Fruit fly (Drosophila melanogaster) whole organism, embryonic: ENCODE measurements around the gene CG31910.

Source experiments
- Bdp1 ChIP-seq: fragments of 200-800 bp; sonication (Bioruptor generic); optimal IDR thresholded peaks from 3 replicates; lab custom pipeline; 2016; ENCODE audit warnings: missing biosample characterization, missing genetic modification characterization
- Bgb ChIP-seq: fragments of 200-800 bp; sonication (Bioruptor generic); IDR thresholded peaks from 2 replicates; pipeline ENCODE4 v1.3.6; 2022; ENCODE audit warnings: missing biosample characterization, missing genetic modification characterization; ENCODE audit not compliant: partially characterized antibody
- Blimp-1 ChIP-seq: fragments of 200-800 bp; sonication (Bioruptor generic); optimal IDR thresholded peaks from 3 replicates; lab custom pipeline; 2018; ENCODE audit warnings: missing biosample characterization, missing genetic modification characterization, mild to moderate bottlenecking, moderate library complexity, missing genetic modification reagents
- CG12299 ChIP-seq: fragments of 200-800 bp; sonication (Bioruptor generic); optimal IDR thresholded peaks from 2 replicates; lab custom pipeline; 2018; ENCODE audit warnings: missing biosample characterization, mild to moderate bottlenecking, missing genetic modification characterization
- CG15073 ChIP-seq: fragments of 200-800 bp; sonication (Bioruptor generic); optimal IDR thresholded peaks from 2 replicates; lab custom pipeline; 2016; ENCODE audit warnings: missing biosample characterization, missing genetic modification characterization
- CG17359 ChIP-seq: fragments of 200-800 bp; sonication (Bioruptor generic); optimal IDR thresholded peaks from 3 replicates; lab custom pipeline; 2018; ENCODE audit warnings: missing biosample characterization, mild to moderate bottlenecking, missing genetic modification characterization, moderate library complexity
- CG3281 ChIP-seq: fragments of 200-800 bp; sonication (Bioruptor generic); optimal IDR thresholded peaks from 3 replicates; lab custom pipeline; 2017; ENCODE audit warnings: missing biosample characterization, mild to moderate bottlenecking, missing genetic modification characterization
- CG3847 ChIP-seq: fragments of 200-800 bp; sonication (Bioruptor generic); IDR thresholded peaks from 2 replicates; pipeline ENCODE4 v1.3.6; 2022; ENCODE audit warnings: missing biosample characterization, missing genetic modification characterization
- CG42726 ChIP-seq: fragments of 200-800 bp; sonication (Bioruptor generic); IDR thresholded peaks from 2 replicates; pipeline ENCODE4 v1.3.6; 2022; ENCODE audit warnings: missing biosample characterization, missing genetic modification characterization; ENCODE audit not compliant: partially characterized antibody
- CG43689 ChIP-seq: fragments of 200-800 bp; sonication (Bioruptor generic); IDR thresholded peaks from 2 replicates; pipeline ENCODE4 v1.3.6; 2022; ENCODE audit warnings: missing biosample characterization, missing genetic modification characterization
- CG4404 ChIP-seq: fragments of 200-800 bp; sonication (Bioruptor generic); IDR thresholded peaks from 2 replicates; pipeline ENCODE4 v1.3.6; 2022; ENCODE audit warnings: missing biosample characterization, missing genetic modification characterization
- CG4730 ChIP-seq: fragments of 200-800 bp; sonication (Bioruptor generic); IDR thresholded peaks from 2 replicates; pipeline ENCODE4 v1.3.6; 2022; ENCODE audit warnings: missing biosample characterization, missing genetic modification characterization
- CG7372 ChIP-seq: fragments of 200-800 bp; sonication (Bioruptor generic); IDR thresholded peaks from 2 replicates; pipeline ENCODE4 v1.3.6; 2022; ENCODE audit warnings: missing biosample characterization, missing genetic modification characterization
- CG8290 ChIP-seq, 3 experiments: fragments of 200-800 bp; sonication (Bioruptor generic); optimal IDR thresholded peaks; 2 replicates each; lab custom pipeline; 2016 to 2019; ENCODE audit warnings: missing biosample characterization in 3 of 3, missing genetic modification characterization in 3 of 3, mild to moderate bottlenecking in 2 of 3, moderate library complexity in 1 of 3
- CG8478 ChIP-seq: fragments of >200 bp; optimal IDR thresholded peaks from 2 replicates; lab custom pipeline; 2018
- CG8765 ChIP-seq: fragments of 200-800 bp; sonication (Bioruptor generic); IDR thresholded peaks from 2 replicates; pipeline ENCODE4 v1.3.6; 2022; ENCODE audit warnings: missing biosample characterization, missing genetic modification characterization
- CG9797 ChIP-seq: fragments of 200-800 bp; sonication (Bioruptor generic); optimal IDR thresholded peaks from 3 replicates; lab custom pipeline; 2018; ENCODE audit warnings: missing biosample characterization, mild to moderate bottlenecking, missing genetic modification characterization
- Hmx ChIP-seq: fragments of 200-800 bp; sonication (Bioruptor generic); optimal IDR thresholded peaks from 2 replicates; lab custom pipeline; 2016; ENCODE audit warnings: missing biosample characterization, missing genetic modification characterization
- Lhr ChIP-seq: fragments of 200-800 bp; sonication (Bioruptor generic); optimal IDR thresholded peaks from 3 replicates; lab custom pipeline; 2017; ENCODE audit warnings: mild to moderate bottlenecking, missing biosample characterization, missing genetic modification reagents, missing genetic modification characterization
- MESR4 ChIP-seq: fragments of 200-800 bp; sonication (Bioruptor generic); optimal IDR thresholded peaks from 2 replicates; lab custom pipeline; 2018; ENCODE audit warnings: missing biosample characterization, mild to moderate bottlenecking, missing genetic modification characterization, moderate library complexity
- Myb ChIP-seq: fragments of 200-800 bp; sonication (Bioruptor generic); optimal IDR thresholded peaks from 2 replicates; lab custom pipeline; 2016; ENCODE audit warnings: missing biosample characterization, missing genetic modification characterization
- NC2β ChIP-seq: fragments of 200-800 bp; sonication (Bioruptor generic); optimal IDR thresholded peaks from 2 replicates; lab custom pipeline; 2016; ENCODE audit warnings: missing biosample characterization, missing genetic modification characterization
- NFAT ChIP-seq: fragments of 200-800 bp; sonication (Bioruptor generic); IDR thresholded peaks from 2 replicates; pipeline ENCODE4 v1.3.6; 2022; ENCODE audit warnings: missing biosample characterization, missing genetic modification characterization
- NK7.1 ChIP-seq: fragments of 200-800 bp; sonication (Bioruptor generic); optimal IDR thresholded peaks from 3 replicates; lab custom pipeline; 2016; ENCODE audit warnings: missing biosample characterization, missing genetic modification characterization
- Oli ChIP-seq: fragments of 200-800 bp; sonication (Bioruptor generic); optimal IDR thresholded peaks from 2 replicates; lab custom pipeline; 2018; ENCODE audit warnings: missing biosample characterization, mild to moderate bottlenecking, missing genetic modification characterization, moderate library complexity
- PHDP ChIP-seq: fragments of 200-800 bp; sonication (Bioruptor generic); optimal IDR thresholded peaks from 3 replicates; lab custom pipeline; 2018; ENCODE audit warnings: missing biosample characterization, mild to moderate bottlenecking, missing genetic modification characterization, moderate library complexity
- Sin3A ChIP-seq: fragments of >200 bp; optimal IDR thresholded peaks from 2 replicates; lab custom pipeline; 2018
- Ssrp ChIP-seq: fragments of 200-800 bp; sonication (Bioruptor generic); optimal IDR thresholded peaks from 2 replicates; lab custom pipeline; 2018; ENCODE audit warnings: missing biosample characterization, mild to moderate bottlenecking, missing genetic modification characterization, moderate library complexity
- Taf1 ChIP-seq: fragments of 200-800 bp; sonication (Bioruptor generic); IDR thresholded peaks from 2 replicates; pipeline ENCODE4 v1.3.6; 2022; ENCODE audit warnings: missing biosample characterization, missing genetic modification characterization
- Xrp1 ChIP-seq: fragments of 200-800 bp; sonication (Bioruptor generic); IDR thresholded peaks from 2 replicates; pipeline ENCODE4 v1.3.6; 2022; ENCODE audit warnings: missing biosample characterization, missing genetic modification characterization
- amos ChIP-seq: fragments of 200-800 bp; sonication (Bioruptor generic); IDR thresholded peaks from 2 replicates; pipeline ENCODE4 v1.3.6; 2022; ENCODE audit warnings: missing biosample characterization, missing genetic modification characterization; ENCODE audit not compliant: partially characterized antibody
- cg ChIP-seq: fragments of 200-800 bp; sonication (Bioruptor generic); optimal IDR thresholded peaks from 3 replicates; lab custom pipeline; 2019; ENCODE audit warnings: missing biosample characterization, mild to moderate bottlenecking, missing genetic modification characterization, moderate library complexity
- ci ChIP-seq: fragments of 200-800 bp; sonication (Bioruptor generic); IDR thresholded peaks from 3 replicates; pipeline ENCODE4 v1.3.6; 2022; ENCODE audit warnings: missing biosample characterization, missing genetic modification characterization
- crol ChIP-seq: fragments of 200-800 bp; sonication (Bioruptor generic); IDR thresholded peaks from 2 replicates; pipeline ENCODE4 v1.3.6; 2022; ENCODE audit warnings: missing biosample characterization, missing genetic modification characterization
- cwo ChIP-seq: fragments of 200-800 bp; sonication (Bioruptor generic); optimal IDR thresholded peaks from 3 replicates; lab custom pipeline; 2017; ENCODE audit warnings: missing biosample characterization, missing genetic modification characterization, mild to moderate bottlenecking, moderate library complexity, missing genetic modification reagents
- gcm ChIP-seq: fragments of 200-800 bp; sonication (Bioruptor generic); optimal IDR thresholded peaks from 2 replicates; lab custom pipeline; 2019; ENCODE audit warnings: missing biosample characterization, mild to moderate bottlenecking, missing genetic modification characterization, moderate library complexity
- hb ChIP-seq: fragments of 200-800 bp; sonication (Bioruptor generic); IDR thresholded peaks from 3 replicates; pipeline ENCODE4 v1.3.6; 2022; ENCODE audit warnings: missing biosample characterization, missing genetic modification characterization; ENCODE audit not compliant: partially characterized antibody
- jing ChIP-seq: fragments of 200-800 bp; sonication (Bioruptor generic); optimal IDR thresholded peaks from 2 replicates; lab custom pipeline; 2018; ENCODE audit warnings: missing biosample characterization, mild to moderate bottlenecking, missing genetic modification characterization
- kay ChIP-seq: fragments of 200-800 bp; sonication (Bioruptor generic); optimal IDR thresholded peaks from 2 replicates; lab custom pipeline; 2016; ENCODE audit warnings: missing biosample characterization, missing genetic modification characterization
- mam ChIP-seq: fragments of 200-800 bp; sonication (Bioruptor generic); optimal IDR thresholded peaks from 3 replicates; lab custom pipeline; 2016; ENCODE audit warnings: missing biosample characterization, missing genetic modification characterization
- mld ChIP-seq: fragments of 200-800 bp; sonication (Bioruptor generic); IDR thresholded peaks from 3 replicates; pipeline ENCODE4 v1.3.6; 2022; ENCODE audit warnings: missing biosample characterization, missing genetic modification characterization; ENCODE audit not compliant: partially characterized antibody
- peb ChIP-seq: fragments of 200-800 bp; sonication (Bioruptor generic); IDR thresholded peaks from 2 replicates; pipeline ENCODE4 v1.3.6; 2022; ENCODE audit warnings: missing biosample characterization, missing genetic modification characterization
- pros ChIP-seq: fragments of 200-800 bp; sonication (Bioruptor generic); optimal IDR thresholded peaks from 3 replicates; lab custom pipeline; 2019; ENCODE audit warnings: missing biosample characterization, mild to moderate bottlenecking, missing genetic modification characterization, moderate library complexity
- ranshi ChIP-seq: fragments of 200-800 bp; sonication (Bioruptor generic); IDR thresholded peaks from 2 replicates; pipeline ENCODE4 v1.3.6; 2022; ENCODE audit warnings: missing biosample characterization, missing genetic modification characterization
- unc-4 ChIP-seq: fragments of 200-800 bp; sonication (Bioruptor generic); IDR thresholded peaks from 2 replicates; pipeline ENCODE4 v1.3.6; 2022; ENCODE audit warnings: missing biosample characterization, missing genetic modification characterization; ENCODE audit not compliant: partially characterized antibody
- vnd ChIP-seq: fragments of 200-800 bp; sonication (Bioruptor generic); IDR thresholded peaks from 3 replicates; pipeline ENCODE4 v1.3.6; 2022; ENCODE audit warnings: missing biosample characterization, missing genetic modification characterization; ENCODE audit not compliant: partially characterized antibody
- z ChIP-seq: fragments of 200-800 bp; sonication (Bioruptor generic); IDR thresholded peaks from 3 replicates; pipeline ENCODE4 v1.3.6; 2022; ENCODE audit warnings: missing biosample characterization, missing genetic modification characterization
- zen ChIP-seq: fragments of 200-800 bp; sonication (Bioruptor generic); optimal IDR thresholded peaks from 3 replicates; lab custom pipeline; 2018; ENCODE audit warnings: missing biosample characterization, mild to moderate bottlenecking, missing genetic modification characterization, moderate library complexity

Gene CG31910

DNA sequence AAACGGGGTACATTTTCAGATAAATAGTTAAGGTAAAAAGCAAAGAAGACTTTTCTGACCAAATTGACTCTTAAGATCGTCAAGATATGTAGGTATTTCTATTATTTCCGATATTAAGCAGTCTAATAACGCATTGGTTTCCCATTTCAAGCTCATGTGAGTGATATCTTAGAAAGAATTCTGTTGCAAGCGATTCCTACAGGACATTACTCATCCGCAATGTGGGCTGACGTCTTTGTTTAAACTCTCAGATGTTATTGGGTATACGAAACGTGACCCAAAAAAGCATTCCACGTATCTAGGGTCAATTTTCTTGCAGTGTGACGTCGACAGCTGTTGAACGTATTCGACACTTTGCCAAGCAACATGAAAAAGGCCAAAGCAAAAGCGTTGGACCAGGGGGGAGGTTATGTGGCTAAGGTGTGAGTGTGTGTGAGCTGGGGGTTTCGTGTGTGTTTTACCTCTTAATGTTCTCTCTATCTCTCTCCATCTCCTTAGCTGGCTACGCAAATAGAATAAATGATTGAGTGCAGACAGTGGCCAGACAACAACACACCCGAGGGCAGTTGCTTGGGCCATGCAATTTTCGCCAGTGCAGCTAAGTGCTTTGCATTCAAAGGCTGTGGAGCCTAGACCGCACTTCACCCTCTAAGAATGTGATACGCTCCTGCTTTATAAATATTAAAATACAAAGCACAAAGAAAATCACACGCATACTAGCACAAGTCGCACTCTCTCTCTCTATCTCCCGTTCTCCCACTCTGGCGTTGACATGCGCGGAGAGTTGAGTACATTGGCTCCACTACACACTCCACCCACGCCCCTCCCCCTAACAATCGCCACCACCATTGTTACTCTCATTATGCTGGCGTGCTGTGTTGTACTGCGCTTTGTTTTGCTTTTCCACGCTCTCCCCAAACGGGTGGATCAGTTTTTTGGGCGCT is 41.9 kb upstream of the CG31910 start (continued):
- TF ChIP-seq CG43689 (peak; percentile 65), CG3847 (peak; percentile 89), Oli (peak; percentile 97), cwo (peak; percentile 96), zen (peak; percentile 74), gcm (GFP tag; lab: Kevin White, UChicago) (peak; percentile 86), Blimp-1 (GFP tag; lab: Kevin White, UChicago) (peak; percentile 89), CG12299 (tag; lab: Kevin White, UChicago) (peak; percentile 91), Lhr (GFP tag; lab: Kevin White, UChicago) (peak; percentile 82), Bdp1 (GFP tag; lab: Kevin White, UChicago) (peak; percentile 82), Ssrp (peak; percentile 96), PHDP (tag; lab: Kevin White, UChicago) (peak; percentile 93), peb (GFP tag; lab: Robert Waterston, UW) (peak; percentile 67), CG7372 (peak; percentile 92), vnd (GFP tag; lab: Robert Waterston, UW) (no peak), CG3281 (GFP tag; lab: Kevin White, UChicago) (peak; percentile 97), mam (peak; percentile 96), NK7.1 (GFP tag; lab: Kevin White, UChicago) (peak; percentile 95), CG17359 (peak; percentile 90), NFAT (GFP tag; lab: Robert Waterston, UW) (peak; percentile 81), ranshi (GFP tag; lab: Robert Waterston, UW) (peak; percentile 83)

DNA sequence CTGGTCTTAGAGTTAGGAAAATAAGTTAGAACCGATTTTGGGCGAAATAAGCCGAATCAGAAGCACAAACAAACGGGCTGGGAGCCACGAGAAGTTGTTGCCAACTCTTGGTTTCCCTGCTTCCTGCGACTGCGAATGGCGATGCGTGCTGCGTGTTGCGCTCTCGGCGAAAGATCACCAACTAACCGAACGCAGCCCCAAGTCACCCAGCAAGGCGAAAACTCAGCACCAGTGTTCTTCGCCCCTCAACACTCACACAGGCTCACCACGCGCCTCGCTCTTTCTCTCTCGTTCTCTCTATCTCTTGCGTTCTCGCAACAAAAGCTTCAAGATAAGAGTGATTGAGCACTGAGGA is 41.2 kb upstream of the CG31910 start, which contains the start of gene nrv1:
Gene nrv1, minus strand, starts transcription at position 188 of the 355 bp plus-strand sequence.
- TF ChIP-seq Xrp1 = no peak
- peak; percentile 38; the same call in 1 of the 2 replicates for TF ChIP-seq unc-4
- TF ChIP-seq NC2β (GFP tag; lab: Kevin White, UChicago) = no peak
- 0 out of 3 replicates have a peak, but pooled peaks have one; percentile 12 for TF ChIP-seq mld (GFP tag; lab: Robert Waterston, UW)
- TF ChIP-seq crol (GFP tag; lab: Robert Waterston, UW) = peak; percentile 73; the same call in 1 of the 2 replicates
- no peak for TF ChIP-seq Hmx (GFP tag; lab: Kevin White, UChicago)
- TF ChIP-seq CG4730 (GFP tag; lab: Robert Waterston, UW) = no peak
- TF ChIP-seq Taf1 = no peak
- peak; percentile 17; the same call in 2 of the 3 replicates for TF ChIP-seq ci
- TF ChIP-seq CG8765 (GFP tag; lab: Robert Waterston, UW) = no peak
- no peak for TF ChIP-seq Myb (GFP tag; lab: Kevin White, UChicago)
- no peak for TF ChIP-seq CG15073
- 0 out of 3 replicates have a peak, but pooled peaks have one; percentile 28 for TF ChIP-seq hb (GFP tag; lab: Robert Waterston, UW)
- TF ChIP-seq kay (GFP tag; lab: Kevin White, UChicago) = no peak
- TF ChIP-seq MESR4 (GFP tag; lab: Kevin White, UChicago) = no peak
- TF ChIP-seq Bgb = peak; percentile 63; the same call in 1 of the 2 replicates
- TF ChIP-seq z (GFP tag; lab: Robert Waterston, UW) = peak; percentile 84
- TF ChIP-seq Sin3A (lab: Kevin White, UChicago) = no peak
- no peak for TF ChIP-seq CG8478
- TF ChIP-seq CG8290 (GFP tag; optimal IDR thresholded peaks at IDR 0.05; lab: Kevin White, UChicago) = no peak
- TF ChIP-seq CG8290 (tag; optimal IDR thresholded peaks at IDR 0.05; lab: Kevin White, UChicago) = peak in 1 of 2 experiments; percentile 28
- TF ChIP-seq amos (GFP tag; lab: Robert Waterston, UW) = peak; percentile 56; the same call in 1 of the 2 replicates
- peak; percentile 81 for TF ChIP-seq CG42726
- TF ChIP-seq pros (GFP tag; lab: Kevin White, UChicago) = no peak
- TF ChIP-seq jing = no peak
- TF ChIP-seq CG9797 (GFP tag; lab: Kevin White, UChicago) = no peak
- peak; percentile 14 for TF ChIP-seq cg (GFP tag; lab: Kevin White, UChicago)
- no peak for TF ChIP-seq CG4404 (GFP tag; lab: Robert Waterston, UW)
